Worm (Caenorhabditis elegans) whole organism, L4 larva: Measurements from ENCODE around the gene F49C5.3.

Experiments used
- D1046.2 ChIP-seq: fragments of 200-800 bp; sonication (Bioruptor generic); IDR thresholded peaks from 2 replicates; pipeline ENCODE4 v1.3.6; 2022; ENCODE audit warnings: missing genetic modification characterization, missing compliant biosample characterization
- F37D6.2 ChIP-seq: sonication (generic microtip); optimal IDR thresholded peaks from 2 replicates; lab custom pipeline; 2016; ENCODE audit warnings: mild to moderate bottlenecking, missing genetic modification characterization, missing compliant biosample characterization
- F44E2.7 ChIP-seq: fragments of 200-800 bp; sonication (Bioruptor generic); IDR thresholded peaks from 2 replicates; pipeline ENCODE4 v2.1.2; 2022; ENCODE audit warnings: missing genetic modification characterization, missing compliant biosample characterization
- F49E8.2 ChIP-seq: sonication (generic microtip); optimal IDR thresholded peaks from 2 replicates; lab custom pipeline; 2016; ENCODE audit warnings: missing compliant biosample characterization, mild to moderate bottlenecking, missing genetic modification characterization, borderline replicate concordance
- R02D3.7 ChIP-seq: fragments of 150-350 bp; sonication (generic microtip); optimal IDR thresholded peaks from 3 replicates; lab custom pipeline; 2014; ENCODE audit warnings: missing biosample characterization, missing genetic modification characterization
- T26A8.4 ChIP-seq: fragments of 200-800 bp; sonication (Bioruptor generic); IDR thresholded peaks from 2 replicates; pipeline ENCODE4 v1.3.6; 2022; ENCODE audit warnings: missing genetic modification characterization, missing compliant biosample characterization
- Y48G9A.11 ChIP-seq: fragments of 200-800 bp; sonication (Bioruptor generic); IDR thresholded peaks from 2 replicates; pipeline ENCODE4 v1.3.6; 2022; ENCODE audit warnings: missing genetic modification reagents, missing genetic modification characterization, missing compliant biosample characterization
- Y75B8A.6 ChIP-seq: fragments of 200-800 bp; sonication (Bioruptor generic); IDR thresholded peaks from 2 replicates; pipeline ENCODE4 v1.3.6; 2022; ENCODE audit warnings: missing genetic modification reagents, missing genetic modification characterization, missing compliant biosample characterization
- ZK546.5 ChIP-seq, 2 experiments: sonication (generic microtip); optimal IDR thresholded peaks; 2 replicates each; lab custom pipeline; 2017; ENCODE audit warnings: missing biosample characterization in 2 of 2, missing genetic modification characterization in 2 of 2
- ama-1 ChIP-seq: fragments of 150-350 bp; optimal IDR thresholded peaks from 2 replicates; lab custom pipeline; 2014; ENCODE audit warnings: inconsistent platforms, mixed read lengths
- arid-1 ChIP-seq: fragments of 200-800 bp; sonication (Bioruptor generic); conservative IDR thresholded peaks from 2 replicates; pipeline ENCODE4 v1.3.6; 2022; ENCODE audit warnings: missing genetic modification reagents, missing genetic modification characterization, missing compliant biosample characterization
- ceh-20 ChIP-seq: fragments of 200-800 bp; sonication (Bioruptor generic); IDR thresholded peaks from 2 replicates; pipeline ENCODE4 v1.3.6; 2022; ENCODE audit warnings: missing genetic modification reagents, missing genetic modification characterization, missing compliant biosample characterization
- ceh-44 ChIP-seq: fragments of 200-800 bp; sonication (Bioruptor generic); IDR thresholded peaks from 2 replicates; pipeline ENCODE4 v1.3.6; 2022; ENCODE audit warnings: missing genetic modification reagents, missing genetic modification characterization, missing compliant biosample characterization
- cey-2 ChIP-seq: sonication (generic microtip); optimal IDR thresholded peaks from 3 replicates; lab custom pipeline; 2017; ENCODE audit warnings: missing genetic modification characterization, mild to moderate bottlenecking, missing compliant biosample characterization, antibody characterized with exemption, borderline replicate concordance; ENCODE audit not compliant: insufficient read depth
- ctbp-1 ChIP-seq: fragments of 200-800 bp; sonication (Bioruptor generic); IDR thresholded peaks from 2 replicates; pipeline ENCODE4 v1.3.6; 2022; ENCODE audit warnings: missing genetic modification reagents, missing genetic modification characterization, missing compliant biosample characterization
- daf-12 ChIP-seq: fragments of 150-350 bp; optimal IDR thresholded peaks from 2 replicates; lab custom pipeline; 2014; ENCODE audit warnings: missing biosample characterization, missing genetic modification reagents, missing genetic modification characterization
- daf-16 ChIP-seq, 3 experiments: sonication (generic microtip); optimal IDR thresholded peaks; 2 replicates each; lab custom pipeline; 2016 to 2017; ENCODE audit warnings: missing genetic modification characterization in 3 of 3, missing genetic modification reagents in 3 of 3, mild to moderate bottlenecking in 2 of 3, missing compliant biosample characterization in 2 of 3, missing biosample characterization in 1 of 3, moderate library complexity in 1 of 3
- daf-8 ChIP-seq: fragments of 200-800 bp; sonication (Bioruptor generic); IDR thresholded peaks from 2 replicates; pipeline ENCODE4 v1.3.6; 2022; ENCODE audit warnings: missing genetic modification characterization, missing compliant biosample characterization
- dmd-6 ChIP-seq: fragments of 200-800 bp; sonication (Bioruptor generic); IDR thresholded peaks from 2 replicates; pipeline ENCODE4 v1.3.6; 2022; ENCODE audit warnings: missing genetic modification reagents, missing genetic modification characterization, missing compliant biosample characterization
- dmd-8 ChIP-seq: fragments of 200-800 bp; sonication (Bioruptor generic); IDR thresholded peaks from 2 replicates; pipeline ENCODE4 v1.3.6; 2022; ENCODE audit warnings: missing genetic modification characterization, missing compliant biosample characterization
- egl-27 ChIP-seq: sonication (generic microtip); optimal IDR thresholded peaks from 3 replicates; lab custom pipeline; 2017; ENCODE audit warnings: missing biosample characterization, missing genetic modification reagents, missing genetic modification characterization
- hlh-30 ChIP-seq: sonication (generic microtip); optimal IDR thresholded peaks from 2 replicates; lab custom pipeline; 2017; ENCODE audit warnings: antibody characterized with exemption, mild to moderate bottlenecking, missing genetic modification characterization, missing compliant biosample characterization; ENCODE audit not compliant: insufficient read depth
- hmg-1.1 ChIP-seq: fragments of 200-800 bp; sonication (Bioruptor generic); IDR thresholded peaks from 2 replicates; pipeline ENCODE4 v1.3.6; 2022; ENCODE audit warnings: missing genetic modification reagents, missing genetic modification characterization, missing compliant biosample characterization
- lin-13 ChIP-seq: fragments of 150-350 bp; optimal IDR thresholded peaks from 2 replicates; lab custom pipeline; 2014; ENCODE audit warnings: missing biosample characterization, missing genetic modification reagents, missing genetic modification characterization
- lin-38 ChIP-seq: fragments of 200-800 bp; sonication (Bioruptor generic); IDR thresholded peaks from 2 replicates; pipeline ENCODE4 v1.3.6; 2022; ENCODE audit warnings: missing genetic modification reagents, missing genetic modification characterization, missing compliant biosample characterization
- lir-3 ChIP-seq: sonication (generic microtip); optimal IDR thresholded peaks from 2 replicates; lab custom pipeline; 2016; ENCODE audit warnings: mild to moderate bottlenecking, missing genetic modification characterization, missing compliant biosample characterization
- mep-1 ChIP-seq: fragments of 150-350 bp; sonication (generic microtip); optimal IDR thresholded peaks from 3 replicates; lab custom pipeline; 2014; ENCODE audit warnings: missing biosample characterization, missing genetic modification characterization
- mes-2 ChIP-seq: sonication (generic microtip); optimal IDR thresholded peaks from 2 replicates; lab custom pipeline; 2016; ENCODE audit warnings: missing genotype, mild to moderate bottlenecking, missing genetic modification characterization, missing compliant biosample characterization; ENCODE audit not compliant: poor library complexity, severe bottlenecking
- mxl-3 ChIP-seq: fragments of 200-800 bp; sonication (Bioruptor generic); optimal IDR thresholded peaks from 2 replicates; lab custom pipeline; 2018; ENCODE audit warnings: mild to moderate bottlenecking, missing genetic modification characterization, missing compliant biosample characterization
- nhr-25 ChIP-seq: sonication (generic microtip); optimal IDR thresholded peaks from 2 replicates; lab custom pipeline; 2017; ENCODE audit warnings: missing genetic modification characterization, mild to moderate bottlenecking, missing compliant biosample characterization, antibody characterized with exemption, moderate library complexity, borderline replicate concordance; ENCODE audit not compliant: insufficient read depth
- nhr-28 ChIP-seq: fragments of 150-350 bp; optimal IDR thresholded peaks from 2 replicates; lab custom pipeline; 2014; ENCODE audit warnings: missing biosample characterization, missing genetic modification characterization
- nhr-48 ChIP-seq: sonication (generic microtip); optimal IDR thresholded peaks from 2 replicates; lab custom pipeline; 2016; ENCODE audit warnings: mild to moderate bottlenecking, missing genetic modification characterization, missing compliant biosample characterization
- nhr-6 ChIP-seq: fragments of 150-350 bp; optimal IDR thresholded peaks from 2 replicates; lab custom pipeline; 2014; ENCODE audit warnings: missing biosample characterization, missing genetic modification characterization
- nhr-77 ChIP-seq: fragments of 150-350 bp; optimal IDR thresholded peaks from 2 replicates; lab custom pipeline; 2014; ENCODE audit warnings: missing biosample characterization, missing genetic modification characterization
- php-3 ChIP-seq: fragments of 200-800 bp; sonication (Bioruptor generic); IDR thresholded peaks from 2 replicates; pipeline ENCODE4 v1.3.6; 2022; ENCODE audit warnings: missing genetic modification reagents, missing genetic modification characterization, missing compliant biosample characterization
- pqm-1 ChIP-seq: sonication (generic microtip); optimal IDR thresholded peaks from 2 replicates; lab custom pipeline; 2017; ENCODE audit warnings: missing biosample characterization, missing genetic modification characterization
- set-16 ChIP-seq: fragments of 200-800 bp; sonication (Bioruptor generic); IDR thresholded peaks from 2 replicates; pipeline ENCODE4 v1.3.6; 2022; ENCODE audit warnings: missing genetic modification reagents, missing genetic modification characterization, missing compliant biosample characterization
- skn-1 ChIP-seq: fragments of 150-350 bp; optimal IDR thresholded peaks from 2 replicates; lab custom pipeline; 2014; ENCODE audit warnings: missing biosample characterization, missing genetic modification characterization
- snpc-1.2 ChIP-seq: fragments of 200-800 bp; sonication (Bioruptor generic); IDR thresholded peaks from 2 replicates; pipeline ENCODE4 v1.3.6; 2022; ENCODE audit warnings: missing genetic modification reagents, missing genetic modification characterization, missing compliant biosample characterization
- spr-1 ChIP-seq: sonication (generic microtip); optimal IDR thresholded peaks from 2 replicates; lab custom pipeline; 2016; ENCODE audit warnings: mild to moderate bottlenecking, missing genetic modification characterization, missing compliant biosample characterization
- spr-3 ChIP-seq: fragments of 200-800 bp; sonication (Bioruptor generic); optimal IDR thresholded peaks from 2 replicates; lab custom pipeline; 2018; ENCODE audit warnings: mild to moderate bottlenecking, missing genetic modification characterization, missing compliant biosample characterization
- tra-1 ChIP-seq: fragments of 200-800 bp; sonication (Bioruptor generic); IDR thresholded peaks from 2 replicates; pipeline ENCODE4 v1.3.6; 2022; ENCODE audit warnings: missing genetic modification reagents, missing genetic modification characterization, missing compliant biosample characterization
- vab-7 ChIP-seq: fragments of 200-800 bp; sonication (Bioruptor generic); IDR thresholded peaks from 2 replicates; pipeline ENCODE4 v1.3.6; 2022; ENCODE audit warnings: missing genetic modification reagents, missing genetic modification characterization, missing compliant biosample characterization
- zfp-2 ChIP-seq: sonication (generic microtip); optimal IDR thresholded peaks from 2 replicates; lab custom pipeline; 2016; ENCODE audit warnings: mild to moderate bottlenecking, missing genetic modification characterization, missing compliant biosample characterization
- zip-11 ChIP-seq: fragments of 200-800 bp; sonication (Bioruptor generic); IDR thresholded peaks from 2 replicates; pipeline ENCODE4 v1.3.6; 2022; ENCODE audit warnings: missing genetic modification characterization, missing compliant biosample characterization
- zip-2 ChIP-seq: fragments of 150-350 bp; optimal IDR thresholded peaks from 2 replicates; lab custom pipeline; 2014; ENCODE audit warnings: missing biosample characterization, missing genetic modification characterization
- ztf-7 ChIP-seq: fragments of 150-350 bp; optimal IDR thresholded peaks from 2 replicates; lab custom pipeline; 2014; ENCODE audit warnings: missing biosample characterization, missing genetic modification characterization

Gene F49C5.3

ce11 chrII:12541670-12542080, 5.4 kb downstream of the F49C5.3 start (continued):
- TF ChIP-seq Y48G9A.11 (GFP tag; lab: Robert Waterston, UW) (peak; percentile 72; the same call in 1 of the 2 replicates), spr-3 (GFP tag; lab: Kevin White, UChicago) (peak; percentile 47), T26A8.4 (peak; percentile 77), daf-16 (GFP tag; optimal IDR thresholded peaks at IDR 0.05; lab: Kevin White, UChicago) (peak in 1 of 2 experiments; percentile 84), daf-16 (tag; optimal IDR thresholded peaks at IDR 0.05; lab: Kevin White, UChicago) (peak; percentile 74), lin-13 (GFP tag; lab: Kevin White, UChicago) (peak; percentile 34), hmg-1.1 (GFP tag; lab: Robert Waterston, UW) (peak; percentile 55), tra-1 (GFP tag; lab: Robert Waterston, UW) (0 out of 2 replicates have a peak, but pooled peaks have one; percentile 47), pqm-1 (tag; lab: Kevin White, UChicago) (peak; percentile 11), arid-1 (GFP tag; lab: Robert Waterston, UW) (0 out of 2 replicates have a peak, but pooled peaks have one; percentile 17), ctbp-1 (GFP tag; lab: Robert Waterston, UW) (peak; percentile 73)
- TF ChIP-seq, all 104 proteins: peak for 46; not testable (repeated sequence) for 58

DNA sequence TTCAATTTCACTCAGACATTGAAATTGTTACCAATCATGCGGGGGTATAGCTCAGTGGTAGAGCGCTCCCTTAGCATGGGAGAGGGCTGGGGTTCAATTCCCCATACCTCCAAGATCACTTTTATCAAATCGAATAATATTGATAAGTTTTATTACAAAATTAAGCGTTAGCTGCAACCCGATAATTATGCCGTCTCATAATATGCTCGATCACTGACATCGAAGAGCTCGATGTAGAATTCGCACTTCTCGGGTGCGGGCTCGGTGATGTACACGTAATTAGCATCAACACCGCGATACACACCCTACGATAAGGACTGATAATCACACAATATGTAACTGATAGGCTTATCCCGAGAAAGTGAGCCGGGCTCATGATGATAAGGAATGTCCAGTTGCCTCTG, 6.3 kb downstream of the F49C5.3 start:
- TF ChIP-seq lin-38 (GFP tag; lab: Robert Waterston, UW), result no peak; the same call in 1 of the 2 replicates
- TF ChIP-seq ztf-7 (tag; lab: Kevin White, UChicago), result no peak
- TF ChIP-seq zip-11 (GFP tag; lab: Robert Waterston, UW), result no peak
- no peak for TF ChIP-seq R02D3.7 (tag; lab: Kevin White, UChicago)
- TF ChIP-seq arid-1 (GFP tag; lab: Robert Waterston, UW), result 0 out of 2 replicates have a peak, but pooled peaks have one; percentile 40
- TF ChIP-seq vab-7 (GFP tag; lab: Robert Waterston, UW), result no peak
- no peak for TF ChIP-seq set-16 (GFP tag; lab: Robert Waterston, UW)
- no peak for TF ChIP-seq F37D6.2 (tag; lab: Kevin White, UChicago)
- TF ChIP-seq snpc-1.2 (GFP tag; lab: Robert Waterston, UW), result no peak; the same call in none of the 2 replicates
- TF ChIP-seq mep-1, result no peak
- TF ChIP-seq nhr-28 (tag; lab: Kevin White, UChicago), result no peak
- TF ChIP-seq egl-27 (tag; lab: Kevin White, UChicago), result no peak
- TF ChIP-seq spr-1, result no peak
- TF ChIP-seq ceh-20 (GFP tag; lab: Robert Waterston, UW), result no peak
- peak; percentile 4 for TF ChIP-seq F49E8.2 (tag; lab: Kevin White, UChicago)
- TF ChIP-seq ceh-44 (GFP tag; lab: Robert Waterston, UW), result no peak
- no peak for TF ChIP-seq php-3 (GFP tag; lab: Robert Waterston, UW)
- TF ChIP-seq mes-2, result no peak
- 0 out of 2 replicates have a peak, but pooled peaks have one; percentile 46 for TF ChIP-seq Y48G9A.11 (GFP tag; lab: Robert Waterston, UW)
- no peak; the same call in 1 of the 2 replicates for TF ChIP-seq Y75B8A.6 (GFP tag; lab: Robert Waterston, UW)
- TF ChIP-seq mxl-3 (GFP tag; lab: Kevin White, UChicago), result no peak
- no peak for TF ChIP-seq nhr-77 (tag; lab: Kevin White, UChicago)
- peak; percentile 40 for TF ChIP-seq dmd-6 (GFP tag; lab: Robert Waterston, UW)
- TF ChIP-seq cey-2 (tag; lab: Kevin White, UChicago), result no peak
- TF ChIP-seq dmd-8, result peak; percentile 62; the same call in 1 of the 2 replicates
- no peak for TF ChIP-seq daf-8
- TF ChIP-seq skn-1 (tag; lab: Kevin White, UChicago), result no peak
- TF ChIP-seq nhr-48 (tag; lab: Kevin White, UChicago), result peak; percentile 9
- TF ChIP-seq lir-3 (tag; lab: Kevin White, UChicago), result no peak
- TF ChIP-seq F44E2.7, result 0 out of 2 replicates have a peak, but pooled peaks have one; percentile 68
- TF ChIP-seq tra-1 (GFP tag; lab: Robert Waterston, UW), result peak; percentile 60; the same call in 1 of the 2 replicates
- TF ChIP-seq ama-1, result no peak
- TF ChIP-seq hlh-30 (tag; lab: Kevin White, UChicago), result peak; percentile 22
- TF ChIP-seq pqm-1 (tag; lab: Kevin White, UChicago), result no peak
- TF ChIP-seq zip-2 (tag; lab: Kevin White, UChicago), result peak; percentile 36
- TF ChIP-seq nhr-25 (tag; lab: Kevin White, UChicago), result no peak
- TF ChIP-seq daf-12 (tag; lab: Kevin White, UChicago), result no peak
- TF ChIP-seq D1046.2 (GFP tag; lab: Robert Waterston, UW), result 0 out of 2 replicates have a peak, but pooled peaks have one; percentile 49
- no peak for TF ChIP-seq ZK546.5 (tag; optimal IDR thresholded peaks at IDR 0.05; lab: Kevin White, UChicago)
- TF ChIP-seq nhr-6, result no peak
- no peak for TF ChIP-seq zfp-2 (tag; lab: Kevin White, UChicago)
